Worm (Caenorhabditis elegans) whole organism, early embryonic: ENCODE results near the gene str-124.

Experiments
- B0310.2 ChIP-seq: sonication (generic microtip); optimal IDR thresholded peaks from 2 replicates; lab custom pipeline; 2016; ENCODE audit warnings: mild to moderate bottlenecking, missing genetic modification characterization, missing compliant biosample characterization
- F13C5.2 ChIP-seq: sonication (generic microtip); optimal IDR thresholded peaks from 2 replicates; lab custom pipeline; 2017; ENCODE audit warnings: mild to moderate bottlenecking, missing genetic modification characterization, inconsistent platforms, missing compliant biosample characterization
- aly-1 ChIP-seq: sonication (generic microtip); optimal IDR thresholded peaks from 2 replicates; lab custom pipeline; 2016; ENCODE audit warnings: missing genetic modification characterization, missing compliant biosample characterization
- ama-1 ChIP-seq: fragments of 150-350 bp; optimal IDR thresholded peaks from 2 replicates; lab custom pipeline; 2014
- ceh-13 ChIP-seq: fragments of 200-800 bp; sonication (Bioruptor generic); optimal IDR thresholded peaks from 2 replicates; lab custom pipeline; 2018; ENCODE audit warnings: mild to moderate bottlenecking, missing genetic modification characterization, missing compliant biosample characterization
- ceh-36 ChIP-seq: sonication (generic microtip); optimal IDR thresholded peaks from 2 replicates; lab custom pipeline; 2016; ENCODE audit warnings: missing genetic modification characterization, inconsistent platforms, missing compliant biosample characterization
- ets-7 ChIP-seq: sonication (generic microtip); optimal IDR thresholded peaks from 2 replicates; lab custom pipeline; 2016; ENCODE audit warnings: missing genotype, missing genetic modification characterization, missing compliant biosample characterization
- flt-1 ChIP-seq: fragments of 200-800 bp; sonication (Bioruptor generic); IDR thresholded peaks from 2 replicates; pipeline ENCODE4 v1.3.6; 2022; ENCODE audit warnings: missing genetic modification characterization, missing compliant biosample characterization
- hmbx-1 ChIP-seq: sonication (generic microtip); optimal IDR thresholded peaks from 2 replicates; lab custom pipeline; 2016; ENCODE audit warnings: mild to moderate bottlenecking, missing genetic modification characterization, missing compliant biosample characterization
- hmg-4 ChIP-seq: fragments of 200-800 bp; sonication (Bioruptor generic); optimal IDR thresholded peaks from 2 replicates; lab custom pipeline; 2018; ENCODE audit warnings: mild to moderate bottlenecking, missing genetic modification characterization, missing compliant biosample characterization
- hnd-1 ChIP-seq: sonication (generic microtip); optimal IDR thresholded peaks from 2 replicates; lab custom pipeline; 2016; ENCODE audit warnings: missing genetic modification characterization, missing compliant biosample characterization
- pes-1 ChIP-seq: fragments of 200-800 bp; sonication (Bioruptor generic); IDR thresholded peaks from 2 replicates; pipeline ENCODE4 v1.3.6; 2022; ENCODE audit warnings: missing genetic modification reagents, missing genetic modification characterization, missing compliant biosample characterization
- scrt-1 ChIP-seq: fragments of 200-800 bp; sonication (Bioruptor generic); IDR thresholded peaks from 2 replicates; pipeline ENCODE4 v1.3.6; 2022; ENCODE audit warnings: missing genetic modification characterization, missing compliant biosample characterization
- sea-1 ChIP-seq: fragments of 200-800 bp; sonication (Bioruptor generic); conservative IDR thresholded peaks from 2 replicates; pipeline ENCODE4 v1.3.6; 2022; ENCODE audit warnings: missing genetic modification characterization, missing compliant biosample characterization
- tbx-11 ChIP-seq: fragments of 200-800 bp; sonication (Bioruptor generic); IDR thresholded peaks from 2 replicates; pipeline ENCODE4 v1.3.6; 2022; ENCODE audit warnings: missing genetic modification characterization, missing compliant biosample characterization
- tbx-37 ChIP-seq: fragments of 200-800 bp; sonication (Bioruptor generic); conservative IDR thresholded peaks from 2 replicates; pipeline ENCODE4 v1.3.6; 2022; ENCODE audit warnings: missing genetic modification reagents, missing genetic modification characterization, missing compliant biosample characterization
- tra-4 ChIP-seq: sonication (generic microtip); optimal IDR thresholded peaks from 2 replicates; lab custom pipeline; 2017; ENCODE audit warnings: missing genetic modification characterization, missing compliant biosample characterization

str-124 gene

ce11 chrX:12818768-12819167, 31.0 kb downstream of the str-124 start:
- TF ChIP-seq sea-1 (no peak), ets-7 (tag; lab: Kevin White, UChicago) (no peak), aly-1 (no peak), B0310.2 (tag; lab: Kevin White, UChicago) (no peak), hmbx-1 (no peak), F13C5.2 (no peak), tbx-37 (GFP tag; lab: Robert Waterston, UW) (no peak), ama-1 (no peak), hmg-4 (GFP tag; lab: Kevin White, UChicago) (no peak)

ce11 chrX:12819512-12819911, 31.8 kb downstream of the str-124 start:
- TF ChIP-seq ets-7 (tag; lab: Kevin White, UChicago) (no peak), hmg-4 (GFP tag; lab: Kevin White, UChicago) (no peak), flt-1 (GFP tag; lab: Robert Waterston, UW) (no peak), sea-1 (no peak), ceh-13 (GFP tag; lab: Kevin White, UChicago) (no peak), tbx-11 (no peak), scrt-1 (GFP tag; lab: Robert Waterston, UW) (no peak), hnd-1 (tag; lab: Kevin White, UChicago) (no peak), hmbx-1 (no peak), F13C5.2 (no peak), ceh-36 (tag; lab: Kevin White, UChicago) (no peak), aly-1 (no peak), pes-1 (GFP tag; lab: Robert Waterston, UW) (no peak), B0310.2 (tag; lab: Kevin White, UChicago) (no peak), tbx-37 (GFP tag; lab: Robert Waterston, UW) (no peak), tra-4 (no peak), ama-1 (no peak)

- TF ChIP-seq tra-4, result no peak
Observed at ce11 chrX:12825174-12825573, 37.5 kb downstream of the str-124 start.

ce11 chrX:12826782-12827181, 39.1 kb downstream of the str-124 start:
- TF ChIP-seq flt-1 (GFP tag; lab: Robert Waterston, UW) (no peak), ceh-36 (tag; lab: Kevin White, UChicago) (no peak), hnd-1 (tag; lab: Kevin White, UChicago) (no peak), hmg-4 (GFP tag; lab: Kevin White, UChicago) (no peak), ama-1 (no peak)

- TF ChIP-seq pes-1 (GFP tag; lab: Robert Waterston, UW) (no peak), ama-1 (no peak), ets-7 (tag; lab: Kevin White, UChicago) (no peak), tbx-37 (GFP tag; lab: Robert Waterston, UW) (no peak), hmg-4 (GFP tag; lab: Kevin White, UChicago) (no peak), tra-4 (no peak), hmbx-1 (no peak), scrt-1 (GFP tag; lab: Robert Waterston, UW) (no peak)
Observed at ce11 chrX:12827741-12828408, 40.2 kb downstream of the str-124 start.

ce11 chrX:12829055-12829454, 41.3 kb downstream of the str-124 start:
- TF ChIP-seq tbx-37 (GFP tag; lab: Robert Waterston, UW) (no peak), scrt-1 (GFP tag; lab: Robert Waterston, UW) (no peak), hnd-1 (tag; lab: Kevin White, UChicago) (no peak), B0310.2 (tag; lab: Kevin White, UChicago) (no peak), F13C5.2 (no peak), ceh-36 (tag; lab: Kevin White, UChicago) (no peak), aly-1 (no peak), sea-1 (no peak), ets-7 (tag; lab: Kevin White, UChicago) (no peak), tra-4 (no peak), hmbx-1 (no peak), ama-1 (no peak), ceh-13 (GFP tag; lab: Kevin White, UChicago) (no peak), hmg-4 (GFP tag; lab: Kevin White, UChicago) (no peak), flt-1 (GFP tag; lab: Robert Waterston, UW) (no peak)

ce11 chrX:12834848-12835247, 47.1 kb downstream of the str-124 start:
- TF ChIP-seq scrt-1 (GFP tag; lab: Robert Waterston, UW), result no peak
